Fruit fly (Drosophila melanogaster) whole organism, wandering third instar larva: ENCODE data around the gene CG31249.

Source experiments
- Abd-B ChIP-seq: fragments of >200 bp; optimal IDR thresholded peaks from 2 replicates; lab custom pipeline; 2017; ENCODE audit warnings: missing biosample characterization, missing genetic modification characterization
- CrebA ChIP-seq: fragments of 200-800 bp; sonication (Bioruptor generic); optimal IDR thresholded peaks from 2 replicates; lab custom pipeline; 2016; ENCODE audit warnings: missing biosample characterization, mild to moderate bottlenecking, missing genetic modification characterization, borderline replicate concordance
- Jra ChIP-seq: sonication (Bioruptor generic); optimal IDR thresholded peaks from 2 replicates; lab custom pipeline; 2016; ENCODE audit warnings: missing biosample characterization, missing genetic modification characterization
- brk ChIP-seq: fragments of 200-800 bp; sonication (Bioruptor generic); optimal IDR thresholded peaks from 2 replicates; lab custom pipeline; 2016; ENCODE audit warnings: missing biosample characterization, mild to moderate bottlenecking, missing genetic modification characterization
- pan ChIP-seq: fragments of >200 bp; optimal IDR thresholded peaks from 2 replicates; lab custom pipeline; 2017
- usp ChIP-seq: fragments of >200 bp; optimal IDR thresholded peaks from 2 replicates; lab custom pipeline; 2017; ENCODE audit warnings: missing biosample characterization, missing genetic modification characterization

- no peak for TF ChIP-seq pan (lab: Kevin White, UChicago)
- no peak for TF ChIP-seq Jra
- TF ChIP-seq brk (GFP tag; lab: Kevin White, UChicago): no peak
- no peak for TF ChIP-seq CrebA (GFP tag; lab: Kevin White, UChicago)
- no peak for TF ChIP-seq usp
- TF ChIP-seq Abd-B (GFP tag; lab: Kevin White, UChicago): no peak
Observed at dm6 chr3R:17680639-17681302, 6.1 kb downstream of the CG31249 start.
